Worm (Caenorhabditis elegans) whole organism, L4/young adult: ENCODE results near the gene T11F9.22.
"Not testable (repeated sequence)": the region's sequence is repeated elsewhere in the genome, so short reads cannot be mapped to it uniquely, and the experiment has no call there.

Experiments
- W03F9.2 ChIP-seq: fragments of 150-350 bp; optimal IDR thresholded peaks from 2 replicates; lab custom pipeline; 2014; ENCODE audit warnings: missing biosample characterization, missing genetic modification characterization
- dao-5 ChIP-seq: sonication (generic microtip); optimal IDR thresholded peaks from 2 replicates; lab custom pipeline; 2016; ENCODE audit warnings: missing genotype, missing genetic modification characterization, moderate library complexity, missing compliant biosample characterization
- him-1 ChIP-seq: sonication (generic microtip); optimal IDR thresholded peaks from 2 replicates; lab custom pipeline; 2016; ENCODE audit warnings: missing genotype, missing genetic modification reagents, missing genetic modification characterization, missing compliant biosample characterization

ce11 chrV:11480734-11481133, 1.2 kb downstream of the T11F9.22 start, which contains the start of gene T11F9.14:
- not testable (repeated sequence) for TF ChIP-seq W03F9.2 (tag; lab: Kevin White, UChicago); him-1; dao-5
